Fruit fly (Drosophila melanogaster) whole organism, pupa: ENCODE results near the gene AnxB11.

Experiments used
- CG12605 ChIP-seq: fragments of 200-800 bp; sonication (Bioruptor generic); IDR thresholded peaks from 2 replicates; pipeline ENCODE4 v1.3.6; 2022; ENCODE audit warnings: missing biosample characterization, missing genetic modification characterization
- CG15710 ChIP-seq: fragments of 200-800 bp; sonication (Bioruptor generic); optimal IDR thresholded peaks from 2 replicates; lab custom pipeline; 2018; ENCODE audit warnings: missing biosample characterization, mild to moderate bottlenecking, missing genetic modification characterization, moderate library complexity
- CG17806 ChIP-seq: fragments of 200-800 bp; sonication (Bioruptor generic); optimal IDR thresholded peaks from 2 replicates; lab custom pipeline; 2018; ENCODE audit warnings: missing biosample characterization, mild to moderate bottlenecking, missing genetic modification characterization, moderate library complexity
- CG32121 ChIP-seq: fragments of 200-800 bp; sonication (Bioruptor generic); IDR thresholded peaks from 2 replicates; pipeline ENCODE4 v1.3.6; 2022; ENCODE audit warnings: missing biosample characterization, missing genetic modification characterization
- CG34367 ChIP-seq: fragments of 200-800 bp; sonication (Bioruptor generic); optimal IDR thresholded peaks from 2 replicates; lab custom pipeline; 2018; ENCODE audit warnings: missing biosample characterization, mild to moderate bottlenecking, missing genetic modification characterization
- CG4496 ChIP-seq: fragments of 200-800 bp; sonication (Bioruptor generic); IDR thresholded peaks from 3 replicates; pipeline ENCODE4 v1.3.6; 2022; ENCODE audit warnings: missing biosample characterization, missing genetic modification characterization
- CG8301 ChIP-seq: fragments of 200-800 bp; sonication (Bioruptor generic); optimal IDR thresholded peaks from 2 replicates; lab custom pipeline; 2018; ENCODE audit warnings: missing biosample characterization, mild to moderate bottlenecking, missing genetic modification characterization
- D1 ChIP-seq: fragments of 200-800 bp; sonication (Bioruptor generic); optimal IDR thresholded peaks from 2 replicates; lab custom pipeline; 2018; ENCODE audit warnings: missing biosample characterization, mild to moderate bottlenecking, missing genetic modification characterization, moderate library complexity
- EcR ChIP-seq: fragments of 200-800 bp; sonication (Bioruptor generic); optimal IDR thresholded peaks from 3 replicates; lab custom pipeline; 2019; ENCODE audit warnings: missing biosample characterization, missing genetic modification characterization, mild to moderate bottlenecking, moderate library complexity, missing genetic modification reagents
- Ets98B ChIP-seq: fragments of 200-800 bp; sonication (Bioruptor generic); IDR thresholded peaks from 2 replicates; pipeline ENCODE4 v1.3.6; 2022; ENCODE audit warnings: missing biosample characterization, missing genetic modification characterization
- Pif1A ChIP-seq: fragments of 200-800 bp; sonication (Bioruptor generic); optimal IDR thresholded peaks from 3 replicates; lab custom pipeline; 2016; ENCODE audit warnings: missing biosample characterization, missing genetic modification characterization
- Pif1B ChIP-seq: fragments of 200-800 bp; sonication (Bioruptor generic); optimal IDR thresholded peaks from 3 replicates; lab custom pipeline; 2016; ENCODE audit warnings: missing biosample characterization, missing genetic modification characterization
- fd96Ca ChIP-seq: fragments of 200-800 bp; sonication (Bioruptor generic); IDR thresholded peaks from 3 replicates; pipeline ENCODE4 v1.3.6; 2022; ENCODE audit warnings: missing biosample characterization, missing genetic modification characterization
- rn ChIP-seq: fragments of 200-800 bp; sonication (Bioruptor generic); IDR thresholded peaks from 2 replicates; pipeline ENCODE4 v1.3.6; 2022; ENCODE audit warnings: missing biosample characterization, missing genetic modification characterization

DNA sequence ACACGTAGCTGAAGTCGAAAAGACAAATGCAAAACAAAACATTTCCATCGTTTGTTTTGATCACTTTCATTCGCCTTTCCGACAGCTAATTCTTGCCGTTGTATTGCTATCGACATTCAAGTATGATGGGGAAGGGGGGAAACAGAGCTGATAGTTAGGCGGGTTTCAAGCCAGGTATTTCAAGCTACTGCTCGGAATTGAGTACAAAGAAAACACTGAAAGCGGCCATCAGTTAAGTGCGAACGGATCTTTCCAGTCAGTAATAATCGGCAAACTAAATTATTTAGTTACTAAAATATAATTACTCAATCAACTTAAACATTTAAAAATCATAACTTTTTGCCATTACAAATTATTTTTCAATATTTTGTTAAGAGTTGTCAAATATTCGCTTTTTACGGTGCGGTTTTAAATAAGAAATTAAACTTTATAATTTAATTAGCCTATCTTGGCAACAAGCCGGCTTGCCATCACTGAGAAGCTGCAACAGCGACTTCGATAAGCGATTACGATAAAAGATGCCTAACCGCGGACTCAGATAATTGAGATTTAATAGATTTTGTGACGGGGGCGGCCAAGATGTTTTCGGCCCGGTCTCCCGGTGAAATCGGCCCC is 5.8 kb upstream of the AnxB11 start:
- no peak for TF ChIP-seq fd96Ca (GFP tag; lab: Robert Waterston, UW)
- TF ChIP-seq D1 (tag; lab: Kevin White, UChicago): no peak
- no peak for TF ChIP-seq CG8301 (tag; lab: Kevin White, UChicago)
- TF ChIP-seq CG12605 (GFP tag; lab: Robert Waterston, UW): no peak
- TF ChIP-seq EcR (GFP tag; lab: Kevin White, UChicago): no peak
- TF ChIP-seq rn: no peak
- no peak for TF ChIP-seq Ets98B
- no peak for TF ChIP-seq Pif1A (GFP tag; lab: Kevin White, UChicago)
- no peak for TF ChIP-seq CG15710 (tag; lab: Kevin White, UChicago)
- TF ChIP-seq CG4496: no peak
- no peak for TF ChIP-seq Pif1B (GFP tag; lab: Kevin White, UChicago)
- no peak for TF ChIP-seq CG34367 (tag; lab: Kevin White, UChicago)
- no peak for TF ChIP-seq CG17806 (tag; lab: Kevin White, UChicago)
- TF ChIP-seq CG32121 (GFP tag; lab: Robert Waterston, UW): no peak
